Fruit fly (Drosophila melanogaster) whole organism, embryonic: ENCODE results near the gene ND-39.

Source experiments
- Abd-B ChIP-seq: fragments of 200-800 bp; sonication (Bioruptor generic); optimal IDR thresholded peaks from 2 replicates; lab custom pipeline; 2018; ENCODE audit warnings: missing biosample characterization, mild to moderate bottlenecking, missing genetic modification characterization, moderate library complexity
- Ada2b ChIP-seq: fragments of 200-800 bp; sonication (Bioruptor generic); IDR thresholded peaks from 2 replicates; pipeline ENCODE4 v1.3.6; 2022; ENCODE audit warnings: missing biosample characterization, missing genetic modification characterization
- Bteb2 ChIP-seq: fragments of 200-800 bp; sonication (Bioruptor generic); optimal IDR thresholded peaks from 2 replicates; lab custom pipeline; 2016; ENCODE audit warnings: missing biosample characterization, missing genetic modification characterization
- CG1024 ChIP-seq: fragments of 200-800 bp; sonication (Bioruptor generic); IDR thresholded peaks from 2 replicates; pipeline ENCODE4 v1.3.6; 2022; ENCODE audit warnings: missing biosample characterization, missing genetic modification characterization
- CG13123 ChIP-seq: fragments of 200-800 bp; sonication (Bioruptor generic); optimal IDR thresholded peaks from 2 replicates; lab custom pipeline; 2016; ENCODE audit warnings: missing biosample characterization, missing genetic modification characterization
- CG14441 ChIP-seq: fragments of 200-800 bp; sonication (Bioruptor generic); IDR thresholded peaks from 2 replicates; pipeline ENCODE4 v1.3.6; 2022; ENCODE audit warnings: missing biosample characterization, missing genetic modification characterization
- CG15269 ChIP-seq: fragments of 200-800 bp; sonication (Bioruptor generic); optimal IDR thresholded peaks from 2 replicates; lab custom pipeline; 2018; ENCODE audit warnings: missing biosample characterization, mild to moderate bottlenecking, missing genetic modification characterization, moderate library complexity
- CG15696 ChIP-seq: fragments of 200-800 bp; sonication (Bioruptor generic); optimal IDR thresholded peaks from 2 replicates; lab custom pipeline; 2019; ENCODE audit warnings: missing biosample characterization, mild to moderate bottlenecking, missing genetic modification characterization, moderate library complexity
- CG16815 ChIP-seq: fragments of 200-800 bp; sonication (Bioruptor generic); optimal IDR thresholded peaks from 3 replicates; lab custom pipeline; 2017; ENCODE audit warnings: missing biosample characterization, mild to moderate bottlenecking, missing genetic modification characterization
- CG16863 ChIP-seq: fragments of 200-800 bp; sonication (Bioruptor generic); optimal IDR thresholded peaks from 3 replicates; lab custom pipeline; 2016; ENCODE audit warnings: missing biosample characterization, missing genetic modification characterization
- CG17385 ChIP-seq: fragments of 200-800 bp; sonication (Bioruptor generic); optimal IDR thresholded peaks from 3 replicates; lab custom pipeline; 2018; ENCODE audit warnings: missing biosample characterization, mild to moderate bottlenecking, missing genetic modification characterization
- CG17568 ChIP-seq: fragments of 200-800 bp; sonication (Bioruptor generic); optimal IDR thresholded peaks from 2 replicates; lab custom pipeline; 2018; ENCODE audit warnings: missing biosample characterization, mild to moderate bottlenecking, missing genetic modification characterization, moderate library complexity
- CG1832 ChIP-seq: fragments of 200-800 bp; sonication (Bioruptor generic); optimal IDR thresholded peaks from 2 replicates; lab custom pipeline; 2017; ENCODE audit warnings: missing biosample characterization, mild to moderate bottlenecking, missing genetic modification characterization, inconsistent platforms
- CG18619 ChIP-seq: fragments of 200-800 bp; sonication (Bioruptor generic); optimal IDR thresholded peaks from 3 replicates; lab custom pipeline; 2017; ENCODE audit warnings: missing biosample characterization, mild to moderate bottlenecking, missing genetic modification characterization
- CG2712 ChIP-seq: fragments of 200-800 bp; optimal IDR thresholded peaks from 3 replicates; lab custom pipeline; 2019; ENCODE audit warnings: missing biosample characterization, mild to moderate bottlenecking, missing genetic modification characterization, moderate library complexity
- CG31365 ChIP-seq: fragments of 200-800 bp; sonication (Bioruptor generic); optimal IDR thresholded peaks from 2 replicates; lab custom pipeline; 2018; ENCODE audit warnings: missing biosample characterization, mild to moderate bottlenecking, missing genetic modification characterization
- CG43689 ChIP-seq: fragments of 200-800 bp; sonication (Bioruptor generic); IDR thresholded peaks from 2 replicates; pipeline ENCODE4 v1.3.6; 2022; ENCODE audit warnings: missing biosample characterization, missing genetic modification characterization
- CG5180 ChIP-seq: fragments of 200-800 bp; sonication (Bioruptor generic); optimal IDR thresholded peaks from 3 replicates; lab custom pipeline; 2017; ENCODE audit warnings: missing biosample characterization, missing genetic modification characterization, mild to moderate bottlenecking, moderate library complexity, missing genetic modification reagents
- CG5953 ChIP-seq: fragments of 200-800 bp; sonication (Bioruptor generic); IDR thresholded peaks from 2 replicates; pipeline ENCODE4 v1.3.6; 2022; ENCODE audit warnings: missing biosample characterization, missing genetic modification characterization
- CG7372 ChIP-seq: fragments of 200-800 bp; sonication (Bioruptor generic); IDR thresholded peaks from 2 replicates; pipeline ENCODE4 v1.3.6; 2022; ENCODE audit warnings: missing biosample characterization, missing genetic modification characterization
- CG8281 ChIP-seq: fragments of 200-800 bp; sonication (Bioruptor generic); optimal IDR thresholded peaks from 2 replicates; lab custom pipeline; 2018; ENCODE audit warnings: missing biosample characterization, mild to moderate bottlenecking, missing genetic modification characterization, moderate library complexity
- CG8478 ChIP-seq: fragments of >200 bp; optimal IDR thresholded peaks from 2 replicates; lab custom pipeline; 2018
- CG9609 ChIP-seq: fragments of 200-800 bp; sonication (Bioruptor generic); optimal IDR thresholded peaks from 3 replicates; lab custom pipeline; 2016; ENCODE audit warnings: missing biosample characterization, missing genetic modification characterization
- CG9727 ChIP-seq: fragments of 200-800 bp; sonication (Bioruptor generic); optimal IDR thresholded peaks from 3 replicates; lab custom pipeline; 2017; ENCODE audit warnings: missing biosample characterization, mild to moderate bottlenecking, missing genetic modification characterization
- CG9932 ChIP-seq: fragments of 200-800 bp; sonication (Bioruptor generic); IDR thresholded peaks from 2 replicates; pipeline ENCODE4 v1.3.6; 2022; ENCODE audit warnings: missing biosample characterization, missing genetic modification characterization
- CHES-1-like ChIP-seq: fragments of 200-800 bp; sonication (Bioruptor generic); optimal IDR thresholded peaks from 2 replicates; lab custom pipeline; 2016; ENCODE audit warnings: missing biosample characterization, missing genetic modification characterization
- Chrac-16 ChIP-seq: fragments of 200-800 bp; sonication (Bioruptor generic); optimal IDR thresholded peaks from 3 replicates; lab custom pipeline; 2016; ENCODE audit warnings: missing biosample characterization, missing genetic modification characterization
- Dbx ChIP-seq: fragments of 200-800 bp; sonication (Bioruptor generic); IDR thresholded peaks from 3 replicates; pipeline ENCODE4 v1.3.6; 2022; ENCODE audit warnings: missing biosample characterization, missing genetic modification characterization
- Doc3 ChIP-seq: fragments of 200-800 bp; sonication (Bioruptor generic); IDR thresholded peaks from 3 replicates; pipeline ENCODE4 v1.3.6; 2022; ENCODE audit warnings: missing biosample characterization, missing genetic modification characterization; ENCODE audit not compliant: partially characterized antibody
- E2f2 ChIP-seq: fragments of 200-800 bp; sonication (Bioruptor generic); IDR thresholded peaks from 2 replicates; pipeline ENCODE4 v1.3.6; 2022; ENCODE audit warnings: missing biosample characterization, missing genetic modification characterization
- HLH4C ChIP-seq: fragments of 200-800 bp; sonication (Bioruptor generic); IDR thresholded peaks from 3 replicates; pipeline ENCODE4 v1.3.6; 2022; ENCODE audit warnings: missing biosample characterization, missing genetic modification characterization; ENCODE audit not compliant: partially characterized antibody
- Hmx ChIP-seq: fragments of 200-800 bp; sonication (Bioruptor generic); optimal IDR thresholded peaks from 2 replicates; lab custom pipeline; 2016; ENCODE audit warnings: missing biosample characterization, missing genetic modification characterization
- Hr78 ChIP-seq, 2 experiments: fragments of 200-800 bp in 1 of 2; fragments of >200 bp in 1 of 2; sonication (Bioruptor generic) in 1 of 2; optimal IDR thresholded peaks; 2 replicates each; lab custom pipeline; 2017 to 2019; ENCODE audit warnings: missing biosample characterization in 2 of 2, missing genetic modification characterization in 2 of 2, mild to moderate bottlenecking in 1 of 2, moderate library complexity in 1 of 2
- Max ChIP-seq: fragments of 200-800 bp; sonication (Bioruptor generic); optimal IDR thresholded peaks from 2 replicates; lab custom pipeline; 2016; ENCODE audit warnings: missing biosample characterization, mild to moderate bottlenecking, missing genetic modification characterization
- Sry-δ ChIP-seq: fragments of 200-800 bp; sonication (Bioruptor generic); optimal IDR thresholded peaks from 2 replicates; lab custom pipeline; 2016; ENCODE audit warnings: missing biosample characterization, missing genetic modification characterization
- bigmax ChIP-seq: fragments of 200-800 bp; sonication (Bioruptor generic); optimal IDR thresholded peaks from 2 replicates; lab custom pipeline; 2018; ENCODE audit warnings: missing biosample characterization, mild to moderate bottlenecking, missing genetic modification characterization
- chif ChIP-seq, 2 experiments: fragments of 200-800 bp; sonication (Bioruptor generic); optimal IDR thresholded peaks; 3 replicates each; lab custom pipeline; 2016; ENCODE audit warnings: missing biosample characterization in 2 of 2, missing genetic modification characterization in 2 of 2
- dan ChIP-seq: fragments of 200-800 bp; sonication (Bioruptor generic); IDR thresholded peaks from 2 replicates; pipeline ENCODE4 v1.3.6; 2022; ENCODE audit warnings: missing biosample characterization, missing genetic modification characterization
- dimm ChIP-seq: fragments of 200-800 bp; sonication (Bioruptor generic); IDR thresholded peaks from 2 replicates; pipeline ENCODE4 v1.3.6; 2022; ENCODE audit warnings: missing biosample characterization, missing genetic modification characterization
- dm ChIP-seq: fragments of 200-800 bp; sonication (Bioruptor generic); optimal IDR thresholded peaks from 3 replicates; lab custom pipeline; 2016; ENCODE audit warnings: missing biosample characterization, missing genetic modification characterization
- dpn ChIP-seq, 2 experiments: fragments of 200-800 bp; sonication (Bioruptor generic); optimal IDR thresholded peaks; 3 replicates each; lab custom pipeline; 2016; ENCODE audit warnings: missing biosample characterization in 2 of 2, missing genetic modification characterization in 2 of 2
- dysf ChIP-seq: fragments of 200-800 bp; sonication (Bioruptor generic); IDR thresholded peaks from 3 replicates; pipeline ENCODE4 v1.3.6; 2022; ENCODE audit warnings: missing biosample characterization, missing genetic modification characterization
- jumu ChIP-seq: fragments of 200-800 bp; sonication (Bioruptor generic); optimal IDR thresholded peaks from 3 replicates; lab custom pipeline; 2016; ENCODE audit warnings: missing biosample characterization, missing genetic modification characterization
- lbe ChIP-seq: fragments of 200-800 bp; sonication (Bioruptor generic); optimal IDR thresholded peaks from 2 replicates; lab custom pipeline; 2016; ENCODE audit warnings: missing biosample characterization, mild to moderate bottlenecking, missing genetic modification characterization
- lola ChIP-seq, 3 experiments: fragments of >200 bp in 2 of 3; fragments of 200-800 bp in 1 of 3; sonication (Bioruptor generic) in 1 of 3; optimal IDR thresholded peaks; 2 replicates each; lab custom pipeline; 2017 to 2019; ENCODE audit warnings: missing biosample characterization in 3 of 3, missing genetic modification characterization in 3 of 3, mild to moderate bottlenecking in 1 of 3, moderate library complexity in 1 of 3
- onecut ChIP-seq: fragments of 200-800 bp; sonication (Bioruptor generic); IDR thresholded peaks from 2 replicates; pipeline ENCODE4 v1.3.6; 2022; ENCODE audit warnings: missing biosample characterization, missing genetic modification characterization
- scrt ChIP-seq: fragments of 200-800 bp; sonication (Bioruptor generic); optimal IDR thresholded peaks from 2 replicates; lab custom pipeline; 2018; ENCODE audit warnings: missing biosample characterization, mild to moderate bottlenecking, missing genetic modification characterization, moderate library complexity
- sob ChIP-seq: fragments of 200-800 bp; sonication (Bioruptor generic); IDR thresholded peaks from 2 replicates; pipeline ENCODE4 v1.3.6; 2022; ENCODE audit warnings: missing biosample characterization, missing genetic modification characterization
- vvl ChIP-seq: fragments of 200-800 bp; sonication (Bioruptor generic); IDR thresholded peaks from 2 replicates; pipeline ENCODE4 v1.3.6; 2022; ENCODE audit warnings: missing biosample characterization, missing genetic modification characterization

Gene ND-39

DNA sequence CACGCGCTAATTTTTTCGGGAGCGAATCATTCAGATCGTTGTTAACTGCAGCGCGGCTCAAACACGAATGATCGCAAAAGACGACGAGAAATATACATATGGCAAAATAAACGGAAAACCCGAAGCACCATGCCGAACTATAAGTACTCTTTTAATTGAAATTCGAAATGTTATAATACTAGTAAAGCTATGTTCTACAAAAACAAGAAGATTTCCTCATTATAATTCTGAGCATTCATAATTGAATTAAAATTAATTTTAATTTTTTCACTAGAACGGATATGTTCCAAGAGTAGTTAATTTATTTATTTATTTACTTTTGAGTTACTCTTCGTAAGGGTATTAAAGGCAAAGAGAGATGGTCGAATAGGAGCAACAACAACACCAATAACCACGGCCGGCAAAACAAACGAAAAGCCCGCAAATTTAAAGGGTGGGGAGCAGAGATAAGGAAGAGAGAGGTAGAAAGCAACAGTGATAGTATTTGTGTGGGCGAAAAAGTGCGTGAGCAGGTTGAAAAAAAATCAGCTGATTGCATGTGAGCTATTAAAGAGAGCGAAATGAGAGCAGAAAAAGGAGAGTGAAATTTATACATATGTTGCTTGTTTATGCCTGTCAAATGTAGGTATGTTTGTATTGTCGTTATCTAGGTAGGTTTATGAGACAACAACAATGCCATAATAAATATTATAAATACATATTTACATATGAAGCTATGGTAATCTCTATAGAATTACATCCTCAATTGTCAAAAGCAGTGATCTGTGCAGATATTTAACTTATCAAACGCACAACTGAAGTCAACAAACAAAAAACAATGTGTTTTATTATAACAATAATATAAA is 1.8 kb downstream of the ND-39 start (continued):
- TF ChIP-seq CG17568 (GFP tag; lab: Kevin White, UChicago) (peak; percentile 57), Max (GFP tag; lab: Kevin White, UChicago) (peak; percentile 12), sob (GFP tag; lab: Robert Waterston, UW) (peak; percentile 83), dan (no peak), chif (GFP tag; optimal IDR thresholded peaks at IDR 0.05; lab: Kevin White, UChicago) (peak in 1 of 2 experiments; percentile 37), CG8478 (lab: Kevin White, UChicago) (no peak), Dbx (GFP tag; lab: Robert Waterston, UW) (peak; percentile 83), CG18619 (peak; percentile 54), CG9727 (peak; percentile 73), dm (GFP tag; lab: Kevin White, UChicago) (no peak), lola (GFP tag; optimal IDR thresholded peaks at IDR 0.05; lab: Kevin White, UChicago) (peak in 1 of 3 experiments; percentile 20), CG8281 (tag; lab: Kevin White, UChicago) (no peak), bigmax (GFP tag; lab: Kevin White, UChicago) (no peak), Abd-B (GFP tag; lab: Kevin White, UChicago) (peak; percentile 46), E2f2 (peak; percentile 56; the same call in 1 of the 2 replicates), HLH4C (GFP tag; lab: Robert Waterston, UW) (no peak), onecut (GFP tag; lab: Robert Waterston, UW) (peak; percentile 43), lbe (peak; percentile 88), CG15696 (tag; lab: Kevin White, UChicago) (peak; percentile 35), CG5953 (GFP tag; lab: Robert Waterston, UW) (peak; percentile 36; the same call in 1 of the 2 replicates), Bteb2 (GFP tag; lab: Kevin White, UChicago) (peak; percentile 60), CG16863 (GFP tag; lab: Kevin White, UChicago) (no peak), Hmx (peak; percentile 57), CG1832 (no peak), CG7372 (GFP tag; lab: Robert Waterston, UW) (peak; percentile 55), CG13123 (GFP tag; lab: Kevin White, UChicago) (no peak), CG15269 (tag; lab: Kevin White, UChicago) (peak; percentile 81), Doc3 (GFP tag; lab: Robert Waterston, UW) (no peak), dpn (GFP tag; optimal IDR thresholded peaks at IDR 0.05; lab: Kevin White, UChicago) (peak; percentile 2 to 58), Chrac-16 (GFP tag; lab: Kevin White, UChicago) (peak; percentile 70), CG14441 (peak; percentile 78), scrt (GFP tag; lab: Kevin White, UChicago) (peak; percentile 64), CG9609 (GFP tag; lab: Kevin White, UChicago) (peak; percentile 19), CG17385 (GFP tag; lab: Kevin White, UChicago) (peak; percentile 75), CG16815 (GFP tag; lab: Kevin White, UChicago) (peak; percentile 32), dimm (GFP tag; lab: Robert Waterston, UW) (no peak), CG5180 (GFP tag; lab: Kevin White, UChicago) (peak; percentile 18), Hr78 (GFP tag; optimal IDR thresholded peaks at IDR 0.05; lab: Kevin White, UChicago) (peak in 1 of 2 experiments; percentile 44), Sry-δ (GFP tag; lab: Kevin White, UChicago) (no peak), CHES-1-like (GFP tag; lab: Kevin White, UChicago) (peak; percentile 40), CG31365 (peak; percentile 0), dysf (peak; percentile 87), Ada2b (GFP tag; lab: Robert Waterston, UW) (peak; percentile 80), CG1024 (GFP tag; lab: Robert Waterston, UW) (no peak), CG9932 (peak; percentile 77), CG2712 (tag; lab: Kevin White, UChicago) (peak; percentile 82), vvl (peak; percentile 90), CG43689 (GFP tag; lab: Robert Waterston, UW) (peak; percentile 59), jumu (GFP tag; lab: Kevin White, UChicago) (no peak)
